Worm (Caenorhabditis elegans) whole organism, midembryonic: ENCODE results near the gene F02H6.6.

Source experiments
- T22C8.4 ChIP-seq: fragments of 200-800 bp; sonication (Bioruptor generic); IDR thresholded peaks from 2 replicates; pipeline ENCODE4 v1.3.6; 2022; ENCODE audit warnings: missing genetic modification characterization, missing compliant biosample characterization
- cog-1 ChIP-seq: sonication (generic microtip); optimal IDR thresholded peaks from 2 replicates; lab custom pipeline; 2016; ENCODE audit warnings: missing genetic modification characterization, missing compliant biosample characterization
- flt-1 ChIP-seq: fragments of 200-800 bp; sonication (Bioruptor generic); IDR thresholded peaks from 2 replicates; pipeline ENCODE4 v1.3.6; 2022; ENCODE audit warnings: missing genetic modification characterization, missing compliant biosample characterization
- klf-2 ChIP-seq: fragments of 200-800 bp; sonication (Bioruptor generic); conservative IDR thresholded peaks from 2 replicates; pipeline ENCODE4 v1.3.6; 2022; ENCODE audit warnings: missing genetic modification reagents, missing genetic modification characterization, missing compliant biosample characterization
- med-1 ChIP-seq: sonication (generic microtip); optimal IDR thresholded peaks from 2 replicates; lab custom pipeline; 2017; ENCODE audit warnings: missing genetic modification characterization, mild to moderate bottlenecking, missing compliant biosample characterization, antibody characterized with exemption, missing genetic modification reagents; ENCODE audit not compliant: insufficient read depth
- ref-1 ChIP-seq: fragments of 200-800 bp; sonication (Bioruptor generic); conservative IDR thresholded peaks from 2 replicates; pipeline ENCODE4 v1.3.6; 2022; ENCODE audit warnings: missing genetic modification reagents, missing genetic modification characterization, missing compliant biosample characterization
- tab-1 ChIP-seq: fragments of 200-800 bp; sonication (Bioruptor generic); IDR thresholded peaks from 2 replicates; pipeline ENCODE4 v1.3.6; 2022; ENCODE audit warnings: missing genetic modification characterization, missing compliant biosample characterization
- ztf-23 ChIP-seq: fragments of 200-800 bp; sonication (Bioruptor generic); IDR thresholded peaks from 2 replicates; pipeline ENCODE4 v1.3.6; 2022; ENCODE audit warnings: missing genetic modification reagents, missing genetic modification characterization, missing compliant biosample characterization
- ztf-29 ChIP-seq: fragments of 200-800 bp; sonication (Bioruptor generic); IDR thresholded peaks from 2 replicates; pipeline ENCODE4 v1.3.6; 2022; ENCODE audit warnings: missing genetic modification reagents, missing genetic modification characterization, missing compliant biosample characterization

The F02H6.6 gene

ce11 chrIV:14230799-14231198 is at the start of gene F02H6.6:
Gene F02H6.6, minus strand, starts transcription at chrIV:14230899.
- TF ChIP-seq klf-2 (GFP tag; lab: Robert Waterston, UW) = no peak
- no peak for TF ChIP-seq T22C8.4 (GFP tag; lab: Robert Waterston, UW)
- TF ChIP-seq ref-1 (GFP tag; lab: Robert Waterston, UW) = no peak
- no peak for TF ChIP-seq cog-1 (tag; lab: Kevin White, UChicago)
- TF ChIP-seq ztf-29 = no peak
- TF ChIP-seq ztf-23 (GFP tag; lab: Robert Waterston, UW) = no peak
- TF ChIP-seq tab-1 (GFP tag; lab: Robert Waterston, UW) = no peak
- no peak for TF ChIP-seq flt-1
- no peak for TF ChIP-seq med-1

- TF ChIP-seq cog-1 (tag; lab: Kevin White, UChicago) = no peak
- TF ChIP-seq med-1 = no peak
These were observed 46.2 kb upstream of the F02H6.6 start for ce11 chrIV:14276773-14277388.

ce11 chrIV:14276160-14276559 is 45.5 kb upstream of the F02H6.6 start, which contains the start of gene ilcr-1:
Gene ilcr-1, plus strand, starts transcription at chrIV:14276460.
- TF ChIP-seq flt-1 (no peak), T22C8.4 (GFP tag; lab: Robert Waterston, UW) (no peak), klf-2 (GFP tag; lab: Robert Waterston, UW) (no peak), ref-1 (GFP tag; lab: Robert Waterston, UW) (no peak), ztf-23 (GFP tag; lab: Robert Waterston, UW) (no peak), tab-1 (GFP tag; lab: Robert Waterston, UW) (no peak), cog-1 (tag; lab: Kevin White, UChicago) (no peak), ztf-29 (no peak), med-1 (no peak)

- TF ChIP-seq ztf-29 (no peak), med-1 (no peak), cog-1 (tag; lab: Kevin White, UChicago) (no peak), flt-1 (no peak), ref-1 (GFP tag; lab: Robert Waterston, UW) (no peak), tab-1 (GFP tag; lab: Robert Waterston, UW) (no peak), klf-2 (GFP tag; lab: Robert Waterston, UW) (no peak), T22C8.4 (GFP tag; lab: Robert Waterston, UW) (no peak), ztf-23 (GFP tag; lab: Robert Waterston, UW) (no peak)
These were observed 44.1 kb upstream of the F02H6.6 start for ce11 chrIV:14274834-14275233.

ce11 chrIV:14272561-14272960 is 41.9 kb upstream of the F02H6.6 start:
- TF ChIP-seq flt-1 (no peak), klf-2 (GFP tag; lab: Robert Waterston, UW) (no peak), med-1 (no peak), ref-1 (GFP tag; lab: Robert Waterston, UW) (no peak), tab-1 (GFP tag; lab: Robert Waterston, UW) (no peak), T22C8.4 (GFP tag; lab: Robert Waterston, UW) (no peak), ztf-29 (no peak), cog-1 (tag; lab: Kevin White, UChicago) (no peak), ztf-23 (GFP tag; lab: Robert Waterston, UW) (no peak)

ce11 chrIV:14269932-14270331 is 39.2 kb upstream of the F02H6.6 start:
- TF ChIP-seq flt-1 (no peak), ztf-29 (no peak), T22C8.4 (GFP tag; lab: Robert Waterston, UW) (no peak), ztf-23 (GFP tag; lab: Robert Waterston, UW) (no peak), klf-2 (GFP tag; lab: Robert Waterston, UW) (no peak), tab-1 (GFP tag; lab: Robert Waterston, UW) (no peak), cog-1 (tag; lab: Kevin White, UChicago) (no peak), med-1 (no peak), ref-1 (GFP tag; lab: Robert Waterston, UW) (no peak)

- TF ChIP-seq ref-1 (GFP tag; lab: Robert Waterston, UW) = no peak
- no peak for TF ChIP-seq T22C8.4 (GFP tag; lab: Robert Waterston, UW)
- no peak for TF ChIP-seq cog-1 (tag; lab: Kevin White, UChicago)
- TF ChIP-seq ztf-23 (GFP tag; lab: Robert Waterston, UW) = no peak
- TF ChIP-seq ztf-29 = no peak
- TF ChIP-seq flt-1 = no peak
- no peak for TF ChIP-seq med-1
- no peak for TF ChIP-seq tab-1 (GFP tag; lab: Robert Waterston, UW)
These were observed 38.2 kb upstream of the F02H6.6 start for ce11 chrIV:14268882-14269281.

- no peak for TF ChIP-seq cog-1 (tag; lab: Kevin White, UChicago)
- TF ChIP-seq med-1 = no peak
- TF ChIP-seq ref-1 (GFP tag; lab: Robert Waterston, UW) = no peak
These were observed 30.1 kb upstream of the F02H6.6 start for ce11 chrIV:14260761-14261160.

ce11 chrIV:14259197-14259596 is 28.5 kb upstream of the F02H6.6 start:
- TF ChIP-seq flt-1 (no peak), med-1 (no peak), klf-2 (GFP tag; lab: Robert Waterston, UW) (no peak), ref-1 (GFP tag; lab: Robert Waterston, UW) (no peak), tab-1 (GFP tag; lab: Robert Waterston, UW) (no peak), T22C8.4 (GFP tag; lab: Robert Waterston, UW) (no peak), ztf-23 (GFP tag; lab: Robert Waterston, UW) (no peak), ztf-29 (no peak), cog-1 (tag; lab: Kevin White, UChicago) (no peak)

ce11 chrIV:14257528-14257927 is 26.8 kb upstream of the F02H6.6 start:
- TF ChIP-seq med-1 (no peak), cog-1 (tag; lab: Kevin White, UChicago) (no peak), klf-2 (GFP tag; lab: Robert Waterston, UW) (no peak), flt-1 (no peak), ztf-29 (no peak), tab-1 (GFP tag; lab: Robert Waterston, UW) (no peak), ref-1 (GFP tag; lab: Robert Waterston, UW) (no peak), ztf-23 (GFP tag; lab: Robert Waterston, UW) (no peak)
